Fruit fly (Drosophila melanogaster): ENCODE data around the gene CG12268.

- TF ChIP-seq hbn (GFP tag; IDR thresholded peaks at IDR 0.05; ENCODE audit: partially characterized antibody) (no peak), Fer2 (tag; optimal IDR thresholded peaks at IDR 0.05) (no peak), seq (GFP tag; IDR thresholded peaks at IDR 0.05) (no peak), Pdp1 (GFP tag; optimal IDR thresholded peaks at IDR 0.05) (no peak), jing (GFP tag; optimal IDR thresholded peaks at IDR 0.05) (no peak), Usf (GFP tag; optimal IDR thresholded peaks at IDR 0.05) (no peak), jumu (GFP tag; optimal IDR thresholded peaks at IDR 0.05) (no peak), Dref (GFP tag; IDR thresholded peaks at IDR 0.05) (no peak)
Observed at dm6 chr3R:23943843-23944356, 4.3 kb downstream of the CG12268 start.

All from whole organism, embryonic.